Worm (Caenorhabditis elegans) whole organism, L4/young adult: ENCODE measurements around the gene srd-1.

ENCODE experiments used
- W03F9.2 ChIP-seq: fragments of 150-350 bp; optimal IDR thresholded peaks from 2 replicates; lab custom pipeline; 2014; ENCODE audit warnings: missing biosample characterization, missing genetic modification characterization
- dao-5 ChIP-seq: sonication (generic microtip); optimal IDR thresholded peaks from 2 replicates; lab custom pipeline; 2016; ENCODE audit warnings: missing genotype, missing genetic modification characterization, moderate library complexity, missing compliant biosample characterization

ce11 chrII:10227030-10227429 lies 44.5 kb upstream of the srd-1 start, which contains the start of gene srh-135:
- TF ChIP-seq W03F9.2 (tag; lab: Kevin White, UChicago) (no peak), dao-5 (no peak)
